Fruit fly (Drosophila melanogaster): ENCODE measurements around the gene CG4678.

DNA sequence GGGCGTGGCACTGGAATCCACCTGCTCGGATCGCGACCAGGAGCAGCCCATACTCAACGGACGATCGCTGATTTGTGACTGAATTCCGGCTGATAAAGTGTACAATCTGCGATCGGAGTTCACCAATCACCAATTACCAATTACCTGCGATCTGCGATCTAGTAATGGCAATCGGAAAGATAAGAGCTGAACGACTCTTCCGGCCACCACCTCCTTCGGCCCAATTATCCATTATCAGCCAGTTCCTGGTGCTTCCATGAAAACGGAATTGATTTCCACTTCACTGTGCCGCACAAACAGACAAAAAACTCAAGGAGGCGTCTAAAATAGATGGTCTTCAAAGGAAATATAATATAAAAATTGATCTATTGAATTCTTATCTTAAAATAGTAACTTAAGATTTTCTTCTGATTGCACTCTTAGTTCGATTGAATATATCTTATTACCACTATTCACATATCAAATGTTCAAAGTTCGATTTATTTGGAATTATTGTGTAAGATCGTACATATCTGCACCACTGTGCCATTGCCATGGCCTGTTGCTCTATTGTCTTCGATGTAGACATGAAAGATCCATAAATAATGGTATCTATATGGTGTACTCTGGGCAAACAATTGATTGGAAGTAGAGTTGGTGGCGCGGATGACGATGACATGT is 31.4 kb upstream of the CG4678 start, which contains the start of gene CG15865:
- no peak for TF ChIP-seq EcR (GFP tag; optimal IDR thresholded peaks at IDR 0.05)
- no peak for TF ChIP-seq CG34367 (tag; optimal IDR thresholded peaks at IDR 0.05)
- no peak for TF ChIP-seq CG32121 (GFP tag; IDR thresholded peaks at IDR 0.05)
- TF ChIP-seq rn (GFP tag; IDR thresholded peaks at IDR 0.05) = no peak
- TF ChIP-seq CG13204 (GFP tag; optimal IDR thresholded peaks at IDR 0.05) = no peak
- TF ChIP-seq Ets98B (GFP tag; IDR thresholded peaks at IDR 0.05) = no peak
- TF ChIP-seq gl (tag; optimal IDR thresholded peaks at IDR 0.05) = no peak
- no peak for TF ChIP-seq D1 (tag; optimal IDR thresholded peaks at IDR 0.05)
- no peak for TF ChIP-seq Snoo (tag; optimal IDR thresholded peaks at IDR 0.05)
